Fruit fly (Drosophila melanogaster): ENCODE results near the gene Dph1.

The Dph1 gene

dm6 chr3L:11683819-11684521 is 12.8 kb downstream of the Dph1 start, which contains the start of gene Sugb (continued):
- TF ChIP-seq CG5953 (GFP tag; IDR thresholded peaks at IDR 0.05) (no peak), Asciz (GFP tag; optimal IDR thresholded peaks at IDR 0.05) (peak; percentile 39), schlank (tag; optimal IDR thresholded peaks at IDR 0.05) (peak; percentile 33), dm (GFP tag; optimal IDR thresholded peaks at IDR 0.05) (peak; percentile 39), Hr51 (GFP tag; optimal IDR thresholded peaks at IDR 0.05) (peak; percentile 52 to 57), maf-S (GFP tag; optimal IDR thresholded peaks at IDR 0.05) (peak; percentile 54), CG10431 (GFP tag; optimal IDR thresholded peaks at IDR 0.05) (peak; percentile 87), CG14860 (GFP tag; IDR thresholded peaks at IDR 0.05; ENCODE audit: partially characterized antibody) (peak; percentile 56; the same call in 2 of the 3 replicates), CG11247 (GFP tag; IDR thresholded peaks at IDR 0.05) (peak; percentile 36; the same call in 1 of the 2 replicates), caup (GFP tag; optimal IDR thresholded peaks at IDR 0.05; ENCODE audit: severe bottlenecking) (peak; percentile 66), mirr (GFP tag; optimal IDR thresholded peaks at IDR 0.05) (peak; percentile 61), CG17912 (GFP tag; optimal IDR thresholded peaks at IDR 0.05) (no peak), CG10565 (GFP tag; optimal IDR thresholded peaks at IDR 0.05) (no peak), cad (GFP tag; optimal IDR thresholded peaks at IDR 0.05) (no peak), Jarid2 (GFP tag; optimal IDR thresholded peaks at IDR 0.05) (peak; percentile 56), CG18476 (GFP tag; optimal IDR thresholded peaks at IDR 0.05) (no peak), trh (GFP tag; optimal IDR thresholded peaks at IDR 0.05) (no peak), oc (tag; optimal IDR thresholded peaks at IDR 0.05) (no peak), CG31441 (GFP tag; IDR thresholded peaks at IDR 0.05) (peak; percentile 28; the same call in 1 of the 2 replicates), CG11093 (GFP tag; IDR thresholded peaks at IDR 0.05) (no peak), CG33557 (GFP tag; optimal IDR thresholded peaks at IDR 0.05) (peak; percentile 4), Usf (GFP tag; optimal IDR thresholded peaks at IDR 0.05) (no peak), CG31224 (GFP tag; IDR thresholded peaks at IDR 0.05) (no peak), CG6254 (GFP tag; optimal IDR thresholded peaks at IDR 0.05) (peak; percentile 0), HHEX (GFP tag; optimal IDR thresholded peaks at IDR 0.05) (peak; percentile 9), CG34224 (GFP tag; IDR thresholded peaks at IDR 0.05; ENCODE audit: partially characterized antibody) (peak; percentile 72), CG1024 (GFP tag; IDR thresholded peaks at IDR 0.05) (no peak), Bteb2 (GFP tag; optimal IDR thresholded peaks at IDR 0.05) (peak; percentile 74), ro (GFP tag; IDR thresholded peaks at IDR 0.05) (no peak), Med (GFP tag) (peak; percentile 92), Aef1 (GFP tag; IDR thresholded peaks at IDR 0.05) (peak; percentile 18; the same call in 1 of the 3 replicates), CG14965 (GFP tag; optimal IDR thresholded peaks at IDR 0.05; ENCODE audit: borderline replicate concordance) (no peak), Dfd (GFP tag; optimal IDR thresholded peaks at IDR 0.05) (no peak), dmrt99B (tag; optimal IDR thresholded peaks at IDR 0.05) (peak; percentile 59), Dbx (GFP tag; IDR thresholded peaks at IDR 0.05) (no peak), Doc3 (GFP tag; IDR thresholded peaks at IDR 0.05; ENCODE audit: partially characterized antibody) (peak; percentile 71), croc (GFP tag; conservative IDR thresholded peaks at IDR 0.05) (no peak), zfh2 (GFP tag; optimal IDR thresholded peaks at IDR 0.05) (peak; percentile 76), bcd (GFP tag; optimal IDR thresholded peaks at IDR 0.05) (no peak), cas (GFP tag; IDR thresholded peaks at IDR 0.05) (no peak), CG11696 (GFP tag; IDR thresholded peaks at IDR 0.05) (no peak), CG7987 (GFP tag; optimal IDR thresholded peaks at IDR 0.05) (peak; percentile 66), crp (GFP tag; optimal IDR thresholded peaks at IDR 0.05) (peak; percentile 46 to 93), CG1602 (GFP tag; optimal IDR thresholded peaks at IDR 0.05) (peak; percentile 33), NC2β (GFP tag; optimal IDR thresholded peaks at IDR 0.05) (no peak), wek (GFP tag; optimal IDR thresholded peaks at IDR 0.05) (peak; percentile 44), CG9797 (GFP tag; optimal IDR thresholded peaks at IDR 0.05) (no peak), CG12942 (GFP tag; optimal IDR thresholded peaks at IDR 0.05) (peak; percentile 16), gcm (GFP tag; optimal IDR thresholded peaks at IDR 0.05) (peak; percentile 59)

Measured in whole organism, embryonic.